Fruit fly (Drosophila melanogaster): Measurements from ENCODE around the gene iPLA2-VIA.

DNA sequence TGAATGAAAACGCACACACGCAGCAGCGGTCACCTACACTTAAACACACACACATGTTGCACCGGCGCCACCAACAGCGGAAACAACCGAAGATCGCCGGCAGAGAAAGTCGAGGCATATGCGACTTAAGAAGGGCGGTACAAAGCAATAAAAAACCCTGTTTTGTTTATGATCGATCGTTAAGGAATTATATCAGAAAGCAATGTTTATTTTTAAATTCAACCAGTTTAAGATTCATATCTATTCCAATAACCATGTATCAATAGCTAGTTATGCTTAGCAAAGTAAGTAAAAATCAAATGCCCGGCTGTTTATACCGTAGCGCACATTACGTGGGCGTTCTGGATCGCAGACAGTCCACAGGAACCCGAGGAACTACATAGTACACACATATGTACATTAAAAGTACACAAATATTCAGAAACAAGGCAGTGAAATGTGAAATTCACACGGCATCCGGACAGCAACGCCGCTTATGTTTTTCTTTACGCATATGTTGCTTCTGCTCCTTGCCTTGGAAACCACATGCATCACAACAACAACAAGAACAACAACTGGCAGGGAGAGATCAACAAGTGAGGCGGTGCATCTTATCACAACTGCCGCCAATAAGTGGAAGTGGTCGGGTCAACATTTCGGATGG lies 8.2 kb downstream of the iPLA2-VIA start:
- TF ChIP-seq Pif1A (GFP tag; optimal IDR thresholded peaks at IDR 0.05), result peak; percentile 96
- peak; percentile 95 for TF ChIP-seq Pif1B (GFP tag; optimal IDR thresholded peaks at IDR 0.05)
- TF ChIP-seq CG9948 (tag; optimal IDR thresholded peaks at IDR 0.05), result peak; percentile 92
- TF ChIP-seq CG13204 (GFP tag; optimal IDR thresholded peaks at IDR 0.05), result peak; percentile 72
- TF ChIP-seq CG8301 (tag; optimal IDR thresholded peaks at IDR 0.05), result peak; percentile 97
- TF ChIP-seq gl (tag; optimal IDR thresholded peaks at IDR 0.05), result peak; percentile 91
- peak; percentile 97 for TF ChIP-seq fd96Ca (GFP tag; IDR thresholded peaks at IDR 0.05)
- TF ChIP-seq CG12605 (GFP tag; IDR thresholded peaks at IDR 0.05), result peak; percentile 91
- TF ChIP-seq CG15710 (tag; optimal IDR thresholded peaks at IDR 0.05), result peak; percentile 89
- TF ChIP-seq Snoo (tag; optimal IDR thresholded peaks at IDR 0.05), result peak; percentile 90
- peak; percentile 96 for TF ChIP-seq CG14655 (GFP tag; optimal IDR thresholded peaks at IDR 0.05)
- TF ChIP-seq D1 (tag; optimal IDR thresholded peaks at IDR 0.05), result peak; percentile 82
- peak; percentile 96 for TF ChIP-seq CG8159 (tag; optimal IDR thresholded peaks at IDR 0.05)
